Worm (Caenorhabditis elegans): ENCODE results near the gene pxl-1.

Gene pxl-1

DNA sequence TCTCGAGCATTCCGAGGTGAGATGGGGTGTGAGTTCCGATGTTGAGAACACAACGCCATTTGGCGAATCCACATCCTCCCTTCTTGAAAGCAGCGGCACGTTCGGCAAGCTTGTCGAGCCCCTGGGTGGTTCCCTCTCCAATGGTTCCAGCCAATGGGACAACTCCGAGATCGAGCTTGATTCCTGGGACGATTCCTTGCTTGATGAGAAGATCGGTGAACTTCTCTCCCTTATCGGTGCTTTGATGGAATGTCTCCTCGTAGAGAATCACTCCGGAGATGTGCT lies 20.5 kb downstream of the pxl-1 start:
- TF ChIP-seq zfh-2 (GFP tag; conservative IDR thresholded peaks at IDR 0.05) (peak; percentile 61; the same call in 1 of the 2 replicates), attf-6 (GFP tag; IDR thresholded peaks at IDR 0.05) (no peak), madf-3 (GFP tag; IDR thresholded peaks at IDR 0.05) (no peak), hsf-1 (GFP tag; IDR thresholded peaks at IDR 0.05) (0 out of 2 replicates have a peak, but pooled peaks have one; percentile 38), tbx-9 (tag; optimal IDR thresholded peaks at IDR 0.05; ENCODE audit: borderline replicate concordance) (no peak), Y79H2A.3 (GFP tag; conservative IDR thresholded peaks at IDR 0.05) (no peak), mxl-1 (tag; optimal IDR thresholded peaks at IDR 0.05) (no peak), B0336.3 (GFP tag; IDR thresholded peaks at IDR 0.05) (no peak), ztf-26 (tag; optimal IDR thresholded peaks at IDR 0.05) (peak; percentile 4), ztf-28 (GFP tag; IDR thresholded peaks at IDR 0.05) (0 out of 2 replicates have a peak, but pooled peaks have one; percentile 41), dox-1 (GFP tag; IDR thresholded peaks at IDR 0.05) (peak; percentile 21; the same call in 1 of the 2 replicates), Y53G8AR.9 (GFP tag; conservative IDR thresholded peaks at IDR 0.05) (0 out of 2 replicates have a peak, but pooled peaks have one; percentile 24)

DNA sequence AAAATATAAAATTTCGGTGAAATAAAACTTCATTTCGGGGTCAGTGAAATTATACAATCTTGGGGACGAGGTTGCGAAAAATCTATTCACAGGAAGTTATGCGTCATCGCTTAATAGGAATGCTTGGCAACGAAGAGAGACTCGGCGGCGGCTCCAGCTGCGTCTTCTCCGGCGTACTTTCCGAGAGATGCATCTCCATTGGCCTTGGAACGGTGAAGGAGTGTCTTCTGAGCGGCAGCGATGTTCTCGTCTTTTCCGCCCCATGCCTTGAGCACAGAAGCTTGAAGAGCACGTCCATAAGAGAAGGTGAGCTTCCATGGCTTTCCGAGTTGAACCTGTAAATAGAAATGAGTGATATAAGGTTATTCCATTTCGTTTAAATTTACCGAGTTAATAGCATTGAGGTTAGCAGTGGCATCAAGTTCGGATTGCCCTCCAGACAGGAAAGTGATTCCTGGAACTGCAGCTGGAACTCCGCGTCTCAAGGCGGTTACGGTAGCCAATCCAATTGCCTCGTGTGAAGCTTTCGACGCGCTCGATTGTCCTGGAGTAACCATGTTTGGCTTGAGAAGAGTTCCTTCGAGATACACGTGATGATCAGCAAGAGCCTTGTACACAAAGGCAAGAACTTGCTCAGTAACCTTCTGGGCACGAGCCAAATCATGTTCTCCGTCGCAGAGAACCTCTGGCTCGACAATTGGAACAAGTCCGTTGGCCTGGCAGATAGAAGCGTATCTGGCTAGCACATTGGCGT lies 21.0 kb downstream of the pxl-1 start:
- TF ChIP-seq attf-5 (GFP tag; optimal IDR thresholded peaks at IDR 0.05) (no peak), akir-1 (GFP tag; optimal IDR thresholded peaks at IDR 0.05) (no peak), F39B2.1 (GFP tag; IDR thresholded peaks at IDR 0.05) (no peak), gei-17 (GFP tag; optimal IDR thresholded peaks at IDR 0.05) (no peak), ztf-26 (tag; optimal IDR thresholded peaks at IDR 0.05) (no peak), ekl-4 (GFP tag; IDR thresholded peaks at IDR 0.05) (0 out of 2 replicates have a peak, but pooled peaks have one; percentile 10), hsf-1 (GFP tag; IDR thresholded peaks at IDR 0.05) (no peak), pha-4 (tag; optimal IDR thresholded peaks at IDR 0.05) (no peak), F23B12.7 (tag; optimal IDR thresholded peaks at IDR 0.05; ENCODE audit: insufficient read depth) (no peak), pbrm-1 (GFP tag; IDR thresholded peaks at IDR 0.05) (0 out of 2 replicates have a peak, but pooled peaks have one; percentile 4), snpc-1.1 (tag; optimal IDR thresholded peaks at IDR 0.05; ENCODE audit: insufficient read depth) (no peak), ceh-100 (GFP tag; IDR thresholded peaks at IDR 0.05) (no peak), mxl-1 (tag; optimal IDR thresholded peaks at IDR 0.05) (no peak), nfya-1 (tag; optimal IDR thresholded peaks at IDR 0.05; ENCODE audit: borderline replicate concordance, insufficient read depth) (no peak), egl-44 (GFP tag; IDR thresholded peaks at IDR 0.05) (no peak), ama-1 (optimal IDR thresholded peaks at IDR 0.05) (peak; percentile 51), ama-1 (GFP tag; optimal IDR thresholded peaks at IDR 0.05) (no peak), egrh-3 (GFP tag; IDR thresholded peaks at IDR 0.05) (peak; percentile 28; the same call in 1 of the 2 replicates), repo-1 (tag; optimal IDR thresholded peaks at IDR 0.05) (no peak), nfya-2 (GFP tag; IDR thresholded peaks at IDR 0.05) (no peak), atf-7 (tag; optimal IDR thresholded peaks at IDR 0.05) (no peak), Y56A3A.18 (GFP tag; IDR thresholded peaks at IDR 0.05) (no peak), madf-8 (GFP tag; conservative IDR thresholded peaks at IDR 0.05) (no peak), dpff-1 (tag; optimal IDR thresholded peaks at IDR 0.05) (no peak), ztf-22 (GFP tag; optimal IDR thresholded peaks at IDR 0.05) (no peak), Y79H2A.3 (GFP tag; conservative IDR thresholded peaks at IDR 0.05) (no peak), zfh-2 (GFP tag; conservative IDR thresholded peaks at IDR 0.05) (peak; percentile 54; the same call in 1 of the 2 replicates), T07F8.4 (tag; optimal IDR thresholded peaks at IDR 0.05) (no peak)

DNA sequence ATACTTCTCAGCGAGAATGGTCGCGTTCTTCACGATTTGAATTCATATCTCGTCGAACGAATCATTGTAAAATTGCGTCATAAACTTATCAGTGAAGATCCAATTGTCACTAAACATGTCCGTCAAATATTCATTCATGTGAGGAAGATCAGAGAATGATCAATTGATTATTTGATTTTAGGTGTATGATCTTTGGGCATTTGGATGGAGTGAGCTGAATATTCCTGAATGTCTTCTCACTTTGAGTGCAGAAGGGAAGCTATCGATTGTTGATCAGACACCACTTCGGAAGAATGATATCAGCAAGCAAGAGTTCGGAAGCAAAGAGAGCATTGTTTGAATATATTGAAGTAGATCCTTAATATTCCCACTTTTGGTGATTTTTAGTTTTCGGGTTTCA lies 21.6 kb downstream of the pxl-1 start:
- peak; percentile 67 for TF ChIP-seq B0336.3 (GFP tag; IDR thresholded peaks at IDR 0.05)
- TF ChIP-seq madf-3 (GFP tag; IDR thresholded peaks at IDR 0.05): peak; percentile 69; the same call in 1 of the 2 replicates
- peak; percentile 68 for TF ChIP-seq hrde-1 (tag; optimal IDR thresholded peaks at IDR 0.05; ENCODE audit: borderline replicate concordance)
- TF ChIP-seq cebp-1 (GFP tag; IDR thresholded peaks at IDR 0.05): no peak
- peak; percentile 21 for TF ChIP-seq cebp-1 (tag; optimal IDR thresholded peaks at IDR 0.05)
- peak; percentile 57 for TF ChIP-seq somi-1 (GFP tag; optimal IDR thresholded peaks at IDR 0.05)
- TF ChIP-seq mel-28 (tag; optimal IDR thresholded peaks at IDR 0.05; ENCODE audit: borderline replicate concordance): no peak
- peak; percentile 57 for TF ChIP-seq nhr-90 (tag; optimal IDR thresholded peaks at IDR 0.05)
- peak; percentile 41 for TF ChIP-seq tlf-1 (GFP tag; optimal IDR thresholded peaks at IDR 0.05)
- TF ChIP-seq sdz-38 (tag; optimal IDR thresholded peaks at IDR 0.05): peak; percentile 12
- no peak for TF ChIP-seq nhr-27 (tag; optimal IDR thresholded peaks at IDR 0.05)
- TF ChIP-seq ama-1 (optimal IDR thresholded peaks at IDR 0.05): peak; percentile 89
- peak in 1 of 2 experiments; percentile 3 for TF ChIP-seq ama-1 (GFP tag; optimal IDR thresholded peaks at IDR 0.05)
- peak; percentile 42 for TF ChIP-seq ZK185.1 (tag; optimal IDR thresholded peaks at IDR 0.05; ENCODE audit: poor library complexity, severe bottlenecking)

Data from whole organism, young adult.